Worm (Caenorhabditis elegans) whole organism, early embryonic: ENCODE data around the gene C01G12.3.

Experiments used
- F13C5.2 ChIP-seq: sonication (generic microtip); optimal IDR thresholded peaks from 2 replicates; lab custom pipeline; 2017; ENCODE audit warnings: mild to moderate bottlenecking, missing genetic modification characterization, inconsistent platforms, missing compliant biosample characterization
- ama-1 ChIP-seq: fragments of 150-350 bp; optimal IDR thresholded peaks from 2 replicates; lab custom pipeline; 2014
- ceh-13 ChIP-seq: fragments of 200-800 bp; sonication (Bioruptor generic); optimal IDR thresholded peaks from 2 replicates; lab custom pipeline; 2018; ENCODE audit warnings: mild to moderate bottlenecking, missing genetic modification characterization, missing compliant biosample characterization
- ceh-36 ChIP-seq: sonication (generic microtip); optimal IDR thresholded peaks from 2 replicates; lab custom pipeline; 2016; ENCODE audit warnings: missing genetic modification characterization, inconsistent platforms, missing compliant biosample characterization
- pes-1 ChIP-seq: fragments of 200-800 bp; sonication (Bioruptor generic); IDR thresholded peaks from 2 replicates; pipeline ENCODE4 v1.3.6; 2022; ENCODE audit warnings: missing genetic modification reagents, missing genetic modification characterization, missing compliant biosample characterization
- sea-1 ChIP-seq: fragments of 200-800 bp; sonication (Bioruptor generic); conservative IDR thresholded peaks from 2 replicates; pipeline ENCODE4 v1.3.6; 2022; ENCODE audit warnings: missing genetic modification characterization, missing compliant biosample characterization
- tbx-11 ChIP-seq: fragments of 200-800 bp; sonication (Bioruptor generic); IDR thresholded peaks from 2 replicates; pipeline ENCODE4 v1.3.6; 2022; ENCODE audit warnings: missing genetic modification characterization, missing compliant biosample characterization
- tbx-37 ChIP-seq: fragments of 200-800 bp; sonication (Bioruptor generic); conservative IDR thresholded peaks from 2 replicates; pipeline ENCODE4 v1.3.6; 2022; ENCODE audit warnings: missing genetic modification reagents, missing genetic modification characterization, missing compliant biosample characterization
- tra-4 ChIP-seq: sonication (generic microtip); optimal IDR thresholded peaks from 2 replicates; lab custom pipeline; 2017; ENCODE audit warnings: missing genetic modification characterization, missing compliant biosample characterization

DNA sequence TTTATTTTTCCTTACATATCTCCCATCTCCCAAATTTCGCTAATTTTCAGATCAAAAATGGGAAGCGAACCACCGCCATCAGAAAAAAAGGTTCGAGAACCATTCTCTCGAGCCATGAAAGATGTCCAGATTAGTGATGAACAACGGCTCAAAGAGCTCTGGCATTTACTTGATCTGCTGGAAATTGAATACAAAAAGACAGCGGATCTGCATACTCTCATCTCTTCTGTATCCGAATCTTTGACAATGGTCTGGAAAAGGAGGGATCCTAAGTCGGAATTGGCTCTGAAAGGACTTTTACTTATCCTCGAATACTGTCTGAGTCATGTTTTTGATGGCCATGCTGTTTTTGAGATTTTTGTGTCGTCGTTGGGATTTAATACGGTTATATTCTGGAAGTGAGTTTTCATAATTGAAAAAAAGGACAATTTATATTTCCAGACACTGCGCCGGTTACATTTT lies 18.8 kb upstream of the C01G12.3 start, which contains the start of gene tps-2:
- no peak for TF ChIP-seq tra-4 (tag; lab: Kevin White, UChicago)
- TF ChIP-seq tbx-11 (GFP tag; lab: Robert Waterston, UW) = no peak
- no peak for TF ChIP-seq sea-1 (GFP tag; lab: Robert Waterston, UW)
- TF ChIP-seq ama-1 (lab: Kevin White, UChicago) = no peak
- no peak for TF ChIP-seq ceh-36 (tag; lab: Kevin White, UChicago)
- TF ChIP-seq F13C5.2 = no peak
- no peak for TF ChIP-seq pes-1 (GFP tag; lab: Robert Waterston, UW)
- no peak for TF ChIP-seq ceh-13 (GFP tag; lab: Kevin White, UChicago)
- no peak for TF ChIP-seq tbx-37
